Fruit fly (Drosophila melanogaster) whole organism, embryonic: ENCODE data around the gene bark.
A peak's percentile ranks its signal among the peaks of the same experiment; 100 is the strongest.

ENCODE experiments used
- B-H1 ChIP-seq: fragments of 200-800 bp; sonication (Bioruptor generic); IDR thresholded peaks from 3 replicates; pipeline ENCODE4 v1.3.6; 2022; ENCODE audit warnings: missing biosample characterization, missing genetic modification characterization
- Bdp1 ChIP-seq: fragments of 200-800 bp; sonication (Bioruptor generic); optimal IDR thresholded peaks from 3 replicates; lab custom pipeline; 2016; ENCODE audit warnings: missing biosample characterization, missing genetic modification characterization
- Blimp-1 ChIP-seq: fragments of 200-800 bp; sonication (Bioruptor generic); optimal IDR thresholded peaks from 3 replicates; lab custom pipeline; 2018; ENCODE audit warnings: missing biosample characterization, missing genetic modification characterization, mild to moderate bottlenecking, moderate library complexity, missing genetic modification reagents
- CG10274 ChIP-seq: fragments of 200-800 bp; sonication (Bioruptor generic); optimal IDR thresholded peaks from 3 replicates; lab custom pipeline; 2017; ENCODE audit warnings: missing biosample characterization, mild to moderate bottlenecking, missing genetic modification characterization
- CG11085 ChIP-seq: fragments of 200-800 bp; sonication (Bioruptor generic); IDR thresholded peaks from 2 replicates; pipeline ENCODE4 v1.3.6; 2022; ENCODE audit warnings: missing biosample characterization, missing genetic modification characterization
- CG12659 ChIP-seq: fragments of 200-800 bp; sonication (Bioruptor generic); optimal IDR thresholded peaks from 3 replicates; lab custom pipeline; 2017; ENCODE audit warnings: mild to moderate bottlenecking, missing biosample characterization, missing genetic modification reagents, missing genetic modification characterization
- CG12744 ChIP-seq: fragments of 200-800 bp; sonication (Bioruptor generic); optimal IDR thresholded peaks from 2 replicates; lab custom pipeline; 2016; ENCODE audit warnings: missing biosample characterization, missing genetic modification characterization
- CG13894 ChIP-seq: fragments of 200-800 bp; sonication (Bioruptor generic); optimal IDR thresholded peaks from 3 replicates; lab custom pipeline; 2018; ENCODE audit warnings: missing biosample characterization, mild to moderate bottlenecking, missing genetic modification characterization, moderate library complexity
- CG17612 ChIP-seq: fragments of 200-800 bp; sonication (Bioruptor generic); IDR thresholded peaks from 2 replicates; pipeline ENCODE4 v1.3.6; 2022; ENCODE audit warnings: missing biosample characterization, missing genetic modification characterization
- CG17912 ChIP-seq: fragments of 200-800 bp; sonication (Bioruptor generic); optimal IDR thresholded peaks from 2 replicates; lab custom pipeline; 2018; ENCODE audit warnings: missing biosample characterization, mild to moderate bottlenecking, missing genetic modification characterization
- CG3163 ChIP-seq: fragments of 200-800 bp; sonication (Bioruptor generic); optimal IDR thresholded peaks from 3 replicates; lab custom pipeline; 2016; ENCODE audit warnings: missing biosample characterization, missing genetic modification characterization
- CG32532 ChIP-seq: fragments of 200-800 bp; sonication (Bioruptor generic); IDR thresholded peaks from 2 replicates; pipeline ENCODE4 v1.3.6; 2022; ENCODE audit warnings: missing biosample characterization, missing genetic modification characterization
- CG3726 ChIP-seq: fragments of 200-800 bp; sonication (Bioruptor generic); IDR thresholded peaks from 3 replicates; pipeline ENCODE4, ENCODE4 v1.3.6; 2022; ENCODE audit warnings: missing biosample characterization, missing genetic modification characterization
- CG43689 ChIP-seq: fragments of 200-800 bp; sonication (Bioruptor generic); IDR thresholded peaks from 2 replicates; pipeline ENCODE4 v1.3.6; 2022; ENCODE audit warnings: missing biosample characterization, missing genetic modification characterization
- CG4617 ChIP-seq: fragments of 200-800 bp; sonication (Bioruptor generic); optimal IDR thresholded peaks from 3 replicates; lab custom pipeline; 2016; ENCODE audit warnings: missing biosample characterization, missing genetic modification characterization, borderline replicate concordance
- CG6272 ChIP-seq: fragments of 200-800 bp; sonication (Bioruptor generic); IDR thresholded peaks from 2 replicates; pipeline ENCODE4 v1.3.6; 2022; ENCODE audit warnings: missing biosample characterization, missing genetic modification characterization
- CG7928 ChIP-seq: fragments of 200-800 bp; sonication (Bioruptor generic); optimal IDR thresholded peaks from 2 replicates; lab custom pipeline; 2017; ENCODE audit warnings: missing biosample characterization, mild to moderate bottlenecking, missing genetic modification characterization
- CTCF ChIP-seq: fragments of 200-800 bp; sonication (Bioruptor generic); optimal IDR thresholded peaks from 2 replicates; lab custom pipeline; 2017; ENCODE audit warnings: missing biosample characterization, mild to moderate bottlenecking, missing genetic modification characterization, moderate library complexity
- Dip3 ChIP-seq: fragments of 200-800 bp; sonication (Bioruptor generic); optimal IDR thresholded peaks from 3 replicates; lab custom pipeline; 2016; ENCODE audit warnings: missing biosample characterization, missing genetic modification characterization
- Dll ChIP-seq: fragments of 200-800 bp; sonication (Bioruptor generic); IDR thresholded peaks from 4 replicates; pipeline ENCODE4 v1.3.6; 2022; ENCODE audit warnings: missing biosample characterization, missing genetic modification characterization; ENCODE audit not compliant: partially characterized antibody
- E2f2 ChIP-seq: fragments of 200-800 bp; sonication (Bioruptor generic); IDR thresholded peaks from 2 replicates; pipeline ENCODE4 v1.3.6; 2022; ENCODE audit warnings: missing biosample characterization, missing genetic modification characterization
- H15 ChIP-seq: fragments of 200-800 bp; sonication (Bioruptor generic); IDR thresholded peaks from 3 replicates; pipeline ENCODE4 v1.3.6; 2022; ENCODE audit warnings: missing biosample characterization, missing genetic modification characterization
- HHEX ChIP-seq: fragments of 200-800 bp; sonication (Bioruptor generic); optimal IDR thresholded peaks from 3 replicates; lab custom pipeline; 2017; ENCODE audit warnings: missing biosample characterization, mild to moderate bottlenecking, missing genetic modification characterization, missing genetic modification reagents
- HLH4C ChIP-seq: fragments of 200-800 bp; sonication (Bioruptor generic); IDR thresholded peaks from 3 replicates; pipeline ENCODE4 v1.3.6; 2022; ENCODE audit warnings: missing biosample characterization, missing genetic modification characterization; ENCODE audit not compliant: partially characterized antibody
- HLHmδ ChIP-seq: fragments of 200-800 bp; sonication (Bioruptor generic); optimal IDR thresholded peaks from 2 replicates; lab custom pipeline; 2018; ENCODE audit warnings: missing biosample characterization, mild to moderate bottlenecking, missing genetic modification characterization, moderate library complexity
- Hand ChIP-seq: fragments of 200-800 bp; sonication (Bioruptor generic); optimal IDR thresholded peaks from 2 replicates; lab custom pipeline; 2017; ENCODE audit warnings: mild to moderate bottlenecking, missing biosample characterization, missing genetic modification reagents, missing genetic modification characterization
- NC2β ChIP-seq: fragments of 200-800 bp; sonication (Bioruptor generic); optimal IDR thresholded peaks from 2 replicates; lab custom pipeline; 2016; ENCODE audit warnings: missing biosample characterization, missing genetic modification characterization
- Neu2 ChIP-seq: fragments of 200-800 bp; sonication (Bioruptor generic); optimal IDR thresholded peaks from 3 replicates; lab custom pipeline; 2016; ENCODE audit warnings: missing biosample characterization, missing genetic modification characterization, borderline replicate concordance
- Optix ChIP-seq: fragments of 200-800 bp; sonication (Bioruptor generic); IDR thresholded peaks from 3 replicates; pipeline ENCODE4 v1.3.6; 2022; ENCODE audit warnings: missing biosample characterization, missing genetic modification characterization
- Side ChIP-seq: fragments of 200-800 bp; sonication (Bioruptor generic); optimal IDR thresholded peaks from 2 replicates; lab custom pipeline; 2016; ENCODE audit warnings: missing biosample characterization, missing genetic modification characterization
- Sin3A ChIP-seq: fragments of >200 bp; optimal IDR thresholded peaks from 2 replicates; lab custom pipeline; 2018
- Six4 ChIP-seq: fragments of 200-800 bp; sonication (Bioruptor generic); optimal IDR thresholded peaks from 2 replicates; lab custom pipeline; 2016; ENCODE audit warnings: missing biosample characterization, missing genetic modification characterization
- Sox102F ChIP-seq: fragments of 200-800 bp; sonication (Bioruptor generic); optimal IDR thresholded peaks from 2 replicates; lab custom pipeline; 2018; ENCODE audit warnings: missing biosample characterization, mild to moderate bottlenecking, missing genetic modification characterization, moderate library complexity
- Spps ChIP-seq: fragments of 200-800 bp; sonication (Bioruptor generic); optimal IDR thresholded peaks from 2 replicates; lab custom pipeline; 2018; ENCODE audit warnings: missing biosample characterization, mild to moderate bottlenecking, missing genetic modification characterization
- ara ChIP-seq: fragments of 200-800 bp; sonication (Bioruptor generic); IDR thresholded peaks from 2 replicates; pipeline ENCODE4 v1.3.6; 2022; ENCODE audit warnings: missing biosample characterization, missing genetic modification characterization
- crp ChIP-seq, 2 experiments: fragments of 200-800 bp; sonication (Bioruptor generic); optimal IDR thresholded peaks; 2 replicates in 1 of 2; 3 replicates in 1 of 2; lab custom pipeline; 2017; ENCODE audit warnings: missing biosample characterization in 2 of 2, missing genetic modification characterization in 2 of 2, mild to moderate bottlenecking in 1 of 2, moderate library complexity in 1 of 2
- dysf ChIP-seq: fragments of 200-800 bp; sonication (Bioruptor generic); IDR thresholded peaks from 3 replicates; pipeline ENCODE4 v1.3.6; 2022; ENCODE audit warnings: missing biosample characterization, missing genetic modification characterization
- fru ChIP-seq: fragments of >200 bp; optimal IDR thresholded peaks from 2 replicates; lab custom pipeline; 2017
- grau ChIP-seq: fragments of 200-800 bp; optimal IDR thresholded peaks from 3 replicates; lab custom pipeline; 2019; ENCODE audit warnings: missing biosample characterization, mild to moderate bottlenecking, missing genetic modification characterization, moderate library complexity
- ham ChIP-seq: fragments of 200-800 bp; sonication (Bioruptor generic); IDR thresholded peaks from 2 replicates; pipeline ENCODE4 v1.3.6; 2022; ENCODE audit warnings: missing biosample characterization, missing genetic modification characterization
- ken ChIP-seq: fragments of 200-800 bp; sonication (Bioruptor generic); IDR thresholded peaks from 3 replicates; pipeline ENCODE4 v1.3.6; 2022; ENCODE audit warnings: missing biosample characterization, missing genetic modification characterization
- phol ChIP-seq: fragments of 200-800 bp; sonication (Bioruptor generic); optimal IDR thresholded peaks from 3 replicates; lab custom pipeline; 2018; ENCODE audit warnings: missing biosample characterization, mild to moderate bottlenecking, missing genetic modification characterization, moderate library complexity
- prd ChIP-seq, 3 experiments: fragments of >200 bp in 2 of 3; fragments of 200-800 bp in 1 of 3; sonication (Bioruptor generic) in 1 of 3; optimal IDR thresholded peaks in 2 of 3; IDR thresholded peaks in 1 of 3; 2 replicates in 2 of 3; 3 replicates in 1 of 3; pipeline versions ENCODE4 v1.3.6 to Lab custom; 2017 to 2022; ENCODE audit warnings: missing biosample characterization in 1 of 3, missing genetic modification characterization in 1 of 3
- pum ChIP-seq: fragments of 200-800 bp; sonication (Bioruptor generic); optimal IDR thresholded peaks from 2 replicates; lab custom pipeline; 2016; ENCODE audit warnings: missing biosample characterization, missing genetic modification characterization
- ranshi ChIP-seq: fragments of 200-800 bp; sonication (Bioruptor generic); IDR thresholded peaks from 2 replicates; pipeline ENCODE4 v1.3.6; 2022; ENCODE audit warnings: missing biosample characterization, missing genetic modification characterization
- schlank ChIP-seq: fragments of 200-800 bp; sonication (Bioruptor generic); optimal IDR thresholded peaks from 2 replicates; lab custom pipeline; 2018; ENCODE audit warnings: missing biosample characterization, mild to moderate bottlenecking, missing genetic modification characterization
- shn ChIP-seq: fragments of 200-800 bp; sonication (Bioruptor generic); optimal IDR thresholded peaks from 3 replicates; lab custom pipeline; 2016; ENCODE audit warnings: missing biosample characterization, missing genetic modification characterization
- sqz ChIP-seq: fragments of 200-800 bp; sonication (Bioruptor generic); optimal IDR thresholded peaks from 3 replicates; lab custom pipeline; 2018; ENCODE audit warnings: missing biosample characterization, mild to moderate bottlenecking, missing genetic modification characterization
- tap ChIP-seq: fragments of 200-800 bp; optimal IDR thresholded peaks from 3 replicates; lab custom pipeline; 2019; ENCODE audit warnings: missing biosample characterization, mild to moderate bottlenecking, missing genetic modification characterization, moderate library complexity
- vvl ChIP-seq: fragments of 200-800 bp; sonication (Bioruptor generic); IDR thresholded peaks from 2 replicates; pipeline ENCODE4 v1.3.6; 2022; ENCODE audit warnings: missing biosample characterization, missing genetic modification characterization
- zfh1 ChIP-seq: fragments of 200-800 bp; sonication (Bioruptor generic); IDR thresholded peaks from 3 replicates; pipeline ENCODE4 v1.3.6; 2022; ENCODE audit warnings: missing biosample characterization, missing genetic modification characterization

bark gene

DNA sequence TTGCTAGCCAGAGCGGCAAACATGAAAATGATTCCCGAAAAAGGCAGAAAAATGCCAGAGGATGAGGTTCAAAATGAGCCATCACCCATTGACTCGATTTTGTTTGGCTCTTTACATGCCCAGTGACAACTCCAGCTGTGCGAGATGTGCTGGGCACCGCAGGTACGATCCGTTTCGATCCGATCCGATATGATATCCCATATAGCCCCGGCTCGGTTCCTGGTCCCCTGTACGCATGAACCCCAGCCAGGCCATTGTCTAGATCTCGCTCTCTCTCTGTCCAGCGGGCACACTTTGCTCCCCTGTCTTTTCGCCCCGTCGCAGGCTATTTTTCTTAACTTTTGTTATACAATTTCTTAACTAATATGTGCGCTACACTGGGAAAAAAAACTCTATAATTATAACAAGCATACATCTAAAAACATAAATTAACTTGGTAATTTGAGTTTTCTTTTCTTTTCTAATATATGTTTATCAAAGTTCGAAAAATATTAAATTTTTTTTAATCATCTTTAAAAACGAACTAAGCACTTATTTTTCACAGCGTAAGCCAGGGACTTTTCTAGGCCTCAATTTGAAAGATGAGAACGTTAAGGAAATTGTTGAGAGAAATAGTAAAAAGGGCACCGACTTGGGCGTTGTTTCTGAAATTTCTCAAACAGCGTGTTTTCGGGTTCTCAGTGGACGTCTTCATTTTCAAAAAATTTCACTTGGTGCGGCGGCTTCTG lies 40.6 kb downstream of the bark start (continued):
- TF ChIP-seq Sox102F (GFP tag; lab: Kevin White, UChicago) (peak; percentile 46), grau (peak; percentile 77), zfh1 (GFP tag; lab: Robert Waterston, UW) (peak; percentile 83), ranshi (GFP tag; lab: Robert Waterston, UW) (no peak), NC2β (GFP tag; lab: Kevin White, UChicago) (peak; percentile 69), schlank (no peak), CG3726 (GFP tag; lab: Robert Waterston, UW) (no peak), sqz (peak; percentile 70), CG13894 (tag; lab: Kevin White, UChicago) (no peak), HLHmδ (no peak), ham (GFP tag; lab: Robert Waterston, UW) (no peak), pum (GFP tag; lab: Kevin White, UChicago) (peak; percentile 71), CTCF (GFP tag; lab: Kevin White, UChicago) (no peak), Side (GFP tag; lab: Kevin White, UChicago) (peak; percentile 27), CG6272 (GFP tag; lab: Robert Waterston, UW) (no peak), vvl (GFP tag; lab: Robert Waterston, UW) (peak; percentile 62), B-H1 (GFP tag; lab: Robert Waterston, UW) (no peak), dysf (GFP tag; lab: Robert Waterston, UW) (no peak), CG17612 (GFP tag; lab: Robert Waterston, UW) (no peak), CG17912 (GFP tag; lab: Kevin White, UChicago) (no peak), CG11085 (GFP tag; lab: Robert Waterston, UW) (no peak), ara (GFP tag; lab: Robert Waterston, UW) (peak; percentile 84), phol (peak; percentile 91), Hand (GFP tag; lab: Kevin White, UChicago) (no peak), prd (optimal IDR thresholded peaks at IDR 0.05; lab: Kevin White, UChicago) (no peak), prd (GFP tag; IDR thresholded peaks at IDR 0.05; lab: Robert Waterston, UW) (peak; percentile 88), shn (GFP tag; lab: Kevin White, UChicago) (no peak), Sin3A (lab: Kevin White, UChicago) (no peak), CG43689 (GFP tag; lab: Robert Waterston, UW) (no peak), H15 (GFP tag; lab: Robert Waterston, UW) (no peak), tap (tag; lab: Kevin White, UChicago) (peak; percentile 57), CG7928 (GFP tag; lab: Kevin White, UChicago) (no peak), CG12659 (GFP tag; lab: Kevin White, UChicago) (no peak), CG3163 (GFP tag; lab: Kevin White, UChicago) (no peak), fru (no peak), ken (peak; percentile 46; the same call in 2 of the 3 replicates), HHEX (no peak), HLH4C (no peak), Bdp1 (GFP tag; lab: Kevin White, UChicago) (no peak), crp (GFP tag; optimal IDR thresholded peaks at IDR 0.05; lab: Kevin White, UChicago) (peak in 1 of 2 experiments; percentile 10), CG12744 (GFP tag; lab: Kevin White, UChicago) (peak; percentile 43), Spps (tag; lab: Kevin White, UChicago) (peak; percentile 90), CG4617 (peak; percentile 13), Dip3 (GFP tag; lab: Kevin White, UChicago) (no peak), Dll (GFP tag; lab: Robert Waterston, UW) (no peak), CG10274 (no peak), CG32532 (GFP tag; lab: Robert Waterston, UW) (no peak), Optix (GFP tag; lab: Robert Waterston, UW) (no peak), Neu2 (GFP tag; lab: Kevin White, UChicago) (peak; percentile 57), Blimp-1 (GFP tag; lab: Kevin White, UChicago) (peak; percentile 62), Six4 (GFP tag; lab: Kevin White, UChicago) (peak; percentile 67), E2f2 (GFP tag; lab: Robert Waterston, UW) (peak; percentile 29; the same call in 1 of the 2 replicates)
